Fruit fly (Drosophila melanogaster) whole organism, embryonic: Measurements from ENCODE around the gene Cipc.

ENCODE experiments used
- Antp ChIP-seq: fragments of 200-800 bp; sonication (Bioruptor generic); optimal IDR thresholded peaks from 3 replicates; lab custom pipeline; 2016; ENCODE audit warnings: missing biosample characterization, missing genetic modification characterization
- Atf3 ChIP-seq: fragments of 200-800 bp; sonication (Bioruptor generic); optimal IDR thresholded peaks from 3 replicates; lab custom pipeline; 2016; ENCODE audit warnings: missing biosample characterization, missing genetic modification characterization
- BtbVII ChIP-seq: fragments of 200-800 bp; sonication (Bioruptor generic); optimal IDR thresholded peaks from 3 replicates; lab custom pipeline; 2017; ENCODE audit warnings: missing biosample characterization, mild to moderate bottlenecking, missing genetic modification characterization
- CG10267 ChIP-seq: fragments of 200-800 bp; sonication (Bioruptor generic); optimal IDR thresholded peaks from 2 replicates; lab custom pipeline; 2018; ENCODE audit warnings: missing biosample characterization, mild to moderate bottlenecking, missing genetic modification characterization, moderate library complexity
- CG10366 ChIP-seq: fragments of 200-800 bp; sonication (Bioruptor generic); IDR thresholded peaks from 2 replicates; pipeline ENCODE4 v1.3.6; 2022; ENCODE audit warnings: missing biosample characterization, missing genetic modification characterization
- CG12071 ChIP-seq: fragments of 200-800 bp; sonication (Bioruptor generic); optimal IDR thresholded peaks from 3 replicates; lab custom pipeline; 2018; ENCODE audit warnings: missing biosample characterization, mild to moderate bottlenecking, missing genetic modification characterization
- CG12659 ChIP-seq: fragments of 200-800 bp; sonication (Bioruptor generic); optimal IDR thresholded peaks from 3 replicates; lab custom pipeline; 2017; ENCODE audit warnings: mild to moderate bottlenecking, missing biosample characterization, missing genetic modification reagents, missing genetic modification characterization
- CG12769 ChIP-seq: fragments of 200-800 bp; sonication (Bioruptor generic); optimal IDR thresholded peaks from 2 replicates; lab custom pipeline; 2019; ENCODE audit warnings: missing biosample characterization, mild to moderate bottlenecking, missing genetic modification characterization, moderate library complexity
- CG15514 ChIP-seq: fragments of 200-800 bp; sonication (Bioruptor generic); optimal IDR thresholded peaks from 3 replicates; lab custom pipeline; 2017; ENCODE audit warnings: missing biosample characterization, missing genetic modification characterization, mild to moderate bottlenecking, moderate library complexity, missing genetic modification reagents
- CG16815 ChIP-seq: fragments of 200-800 bp; sonication (Bioruptor generic); optimal IDR thresholded peaks from 3 replicates; lab custom pipeline; 2017; ENCODE audit warnings: missing biosample characterization, mild to moderate bottlenecking, missing genetic modification characterization
- CG3838 ChIP-seq: fragments of 200-800 bp; sonication (Bioruptor generic); optimal IDR thresholded peaks from 3 replicates; lab custom pipeline; 2016; ENCODE audit warnings: missing biosample characterization, missing genetic modification characterization
- CG4707 ChIP-seq: fragments of 200-800 bp; sonication (Bioruptor generic); optimal IDR thresholded peaks from 2 replicates; lab custom pipeline; 2018; ENCODE audit warnings: missing biosample characterization, mild to moderate bottlenecking, missing genetic modification characterization, moderate library complexity
- CG5180 ChIP-seq: fragments of 200-800 bp; sonication (Bioruptor generic); optimal IDR thresholded peaks from 3 replicates; lab custom pipeline; 2017; ENCODE audit warnings: missing biosample characterization, missing genetic modification characterization, mild to moderate bottlenecking, moderate library complexity, missing genetic modification reagents
- CG6272 ChIP-seq: fragments of 200-800 bp; sonication (Bioruptor generic); IDR thresholded peaks from 2 replicates; pipeline ENCODE4 v1.3.6; 2022; ENCODE audit warnings: missing biosample characterization, missing genetic modification characterization
- CG7786 ChIP-seq: fragments of 200-800 bp; sonication (Bioruptor generic); optimal IDR thresholded peaks from 2 replicates; lab custom pipeline; 2016; ENCODE audit warnings: missing biosample characterization, missing genetic modification characterization
- CG9609 ChIP-seq: fragments of 200-800 bp; sonication (Bioruptor generic); optimal IDR thresholded peaks from 3 replicates; lab custom pipeline; 2016; ENCODE audit warnings: missing biosample characterization, missing genetic modification characterization
- CG9932 ChIP-seq: fragments of 200-800 bp; sonication (Bioruptor generic); IDR thresholded peaks from 2 replicates; pipeline ENCODE4 v1.3.6; 2022; ENCODE audit warnings: missing biosample characterization, missing genetic modification characterization
- Doc2 ChIP-seq: fragments of 200-800 bp; sonication (Bioruptor generic); IDR thresholded peaks from 2 replicates; pipeline ENCODE4 v1.3.6; 2022; ENCODE audit warnings: missing biosample characterization, missing genetic modification characterization
- E2f2 ChIP-seq: fragments of 200-800 bp; sonication (Bioruptor generic); IDR thresholded peaks from 2 replicates; pipeline ENCODE4 v1.3.6; 2022; ENCODE audit warnings: missing biosample characterization, missing genetic modification characterization
- Fer1 ChIP-seq: fragments of 200-800 bp; sonication (Bioruptor generic); optimal IDR thresholded peaks from 2 replicates; lab custom pipeline; 2017; ENCODE audit warnings: missing biosample characterization, mild to moderate bottlenecking, missing genetic modification characterization
- HHEX ChIP-seq: fragments of 200-800 bp; sonication (Bioruptor generic); optimal IDR thresholded peaks from 3 replicates; lab custom pipeline; 2017; ENCODE audit warnings: missing biosample characterization, mild to moderate bottlenecking, missing genetic modification characterization, missing genetic modification reagents
- HLH3B ChIP-seq: fragments of 200-800 bp; sonication (Bioruptor generic); IDR thresholded peaks from 2 replicates; pipeline ENCODE4 v1.3.6; 2022; ENCODE audit warnings: missing biosample characterization, missing genetic modification characterization
- HmgD ChIP-seq: fragments of 200-800 bp; sonication (Bioruptor generic); optimal IDR thresholded peaks from 3 replicates; lab custom pipeline; 2016; ENCODE audit warnings: missing biosample characterization, missing genetic modification characterization
- Mad ChIP-seq: fragments of 200-800 bp; sonication (Bioruptor generic); optimal IDR thresholded peaks from 2 replicates; lab custom pipeline; 2016; ENCODE audit warnings: missing biosample characterization, missing genetic modification characterization
- Sry-δ ChIP-seq: fragments of 200-800 bp; sonication (Bioruptor generic); optimal IDR thresholded peaks from 2 replicates; lab custom pipeline; 2016; ENCODE audit warnings: missing biosample characterization, missing genetic modification characterization
- Ssrp ChIP-seq: fragments of 200-800 bp; sonication (Bioruptor generic); optimal IDR thresholded peaks from 2 replicates; lab custom pipeline; 2018; ENCODE audit warnings: missing biosample characterization, mild to moderate bottlenecking, missing genetic modification characterization, moderate library complexity
- Trl ChIP-seq, 3 experiments: fragments of >200 bp in 2 of 3; fragments of 200-800 bp in 1 of 3; sonication (Bioruptor generic) in 1 of 3; optimal IDR thresholded peaks; 2 replicates in 1 of 3; 3 replicates in 2 of 3; lab custom pipeline; 2016 to 2017; ENCODE audit warnings: missing biosample characterization in 1 of 3, missing genetic modification characterization in 1 of 3
- ash1 ChIP-seq: fragments of 200-800 bp; sonication (Bioruptor generic); optimal IDR thresholded peaks from 2 replicates; lab custom pipeline; 2018; ENCODE audit warnings: missing biosample characterization, mild to moderate bottlenecking, missing genetic modification characterization
- dpn ChIP-seq, 2 experiments: fragments of 200-800 bp; sonication (Bioruptor generic); optimal IDR thresholded peaks; 3 replicates each; lab custom pipeline; 2016; ENCODE audit warnings: missing biosample characterization in 2 of 2, missing genetic modification characterization in 2 of 2
- eyg ChIP-seq: fragments of 200-800 bp; sonication (Bioruptor generic); optimal IDR thresholded peaks from 3 replicates; lab custom pipeline; 2016; ENCODE audit warnings: missing biosample characterization, missing genetic modification characterization
- ftz-f1 ChIP-seq: fragments of 200-800 bp; sonication (Bioruptor generic); optimal IDR thresholded peaks from 2 replicates; lab custom pipeline; 2016; ENCODE audit warnings: missing biosample characterization, missing genetic modification characterization
- hbn ChIP-seq: fragments of 200-800 bp; sonication (Bioruptor generic); IDR thresholded peaks from 2 replicates; pipeline ENCODE4 v1.3.6; 2022; ENCODE audit warnings: missing biosample characterization, missing genetic modification characterization; ENCODE audit not compliant: partially characterized antibody
- hkb ChIP-seq, 2 experiments: fragments of 200-800 bp in 1 of 2; fragments of >200 bp in 1 of 2; sonication (Bioruptor generic) in 1 of 2; IDR thresholded peaks in 1 of 2; optimal IDR thresholded peaks in 1 of 2; 2 replicates each; pipeline versions ENCODE4 v1.3.6 to Lab custom; 2017 to 2022; ENCODE audit warnings: missing biosample characterization in 1 of 2, missing genetic modification characterization in 1 of 2
- insv ChIP-seq, 2 experiments: fragments of 200-800 bp; sonication (Bioruptor generic); optimal IDR thresholded peaks; 3 replicates each; lab custom pipeline; 2016 to 2018; ENCODE audit warnings: missing biosample characterization in 2 of 2, missing genetic modification characterization in 2 of 2
- jing ChIP-seq: fragments of 200-800 bp; sonication (Bioruptor generic); optimal IDR thresholded peaks from 2 replicates; lab custom pipeline; 2018; ENCODE audit warnings: missing biosample characterization, mild to moderate bottlenecking, missing genetic modification characterization
- lab ChIP-seq: fragments of 200-800 bp; sonication (Bioruptor generic); optimal IDR thresholded peaks from 3 replicates; lab custom pipeline; 2017; ENCODE audit warnings: missing biosample characterization, missing genetic modification characterization, mild to moderate bottlenecking, moderate library complexity, missing genetic modification reagents
- lbe ChIP-seq: fragments of 200-800 bp; sonication (Bioruptor generic); optimal IDR thresholded peaks from 2 replicates; lab custom pipeline; 2016; ENCODE audit warnings: missing biosample characterization, mild to moderate bottlenecking, missing genetic modification characterization
- nom ChIP-seq: fragments of 200-800 bp; sonication (Bioruptor generic); optimal IDR thresholded peaks from 2 replicates; lab custom pipeline; 2017; ENCODE audit warnings: missing biosample characterization, missing genetic modification characterization, mild to moderate bottlenecking, moderate library complexity, missing genetic modification reagents
- odd ChIP-seq: fragments of 200-800 bp; sonication (Bioruptor generic); optimal IDR thresholded peaks from 2 replicates; lab custom pipeline; 2017; ENCODE audit warnings: missing biosample characterization, mild to moderate bottlenecking, missing genetic modification characterization
- org-1 ChIP-seq: fragments of 200-800 bp; sonication (Bioruptor generic); optimal IDR thresholded peaks from 2 replicates; lab custom pipeline; 2017; ENCODE audit warnings: missing biosample characterization, missing genetic modification characterization
- p53 ChIP-seq: fragments of 200-800 bp; sonication (Bioruptor generic); optimal IDR thresholded peaks from 2 replicates; lab custom pipeline; 2016; ENCODE audit warnings: missing biosample characterization, missing genetic modification characterization
- repo ChIP-seq: fragments of 200-800 bp; sonication (Bioruptor generic); optimal IDR thresholded peaks from 2 replicates; lab custom pipeline; 2016; ENCODE audit warnings: missing biosample characterization, missing genetic modification characterization
- rib ChIP-seq: fragments of 200-800 bp; sonication (Bioruptor generic); IDR thresholded peaks from 2 replicates; pipeline ENCODE4 v1.3.6; 2022; ENCODE audit warnings: missing biosample characterization, missing genetic modification characterization
- ro ChIP-seq: fragments of 200-800 bp; sonication (Bioruptor generic); IDR thresholded peaks from 2 replicates; pipeline ENCODE4 v1.3.6; 2022; ENCODE audit warnings: missing biosample characterization, missing genetic modification characterization
- sens-2 ChIP-seq: fragments of 200-800 bp; sonication (Bioruptor generic); IDR thresholded peaks from 2 replicates; pipeline ENCODE4 v1.3.6; 2022; ENCODE audit warnings: missing biosample characterization, missing genetic modification characterization
- sqz ChIP-seq: fragments of 200-800 bp; sonication (Bioruptor generic); optimal IDR thresholded peaks from 3 replicates; lab custom pipeline; 2018; ENCODE audit warnings: missing biosample characterization, mild to moderate bottlenecking, missing genetic modification characterization
- sug ChIP-seq: fragments of 200-800 bp; optimal IDR thresholded peaks from 2 replicates; lab custom pipeline; 2019; ENCODE audit warnings: missing biosample characterization, mild to moderate bottlenecking, missing genetic modification characterization, moderate library complexity
- zen ChIP-seq: fragments of 200-800 bp; sonication (Bioruptor generic); optimal IDR thresholded peaks from 3 replicates; lab custom pipeline; 2018; ENCODE audit warnings: missing biosample characterization, mild to moderate bottlenecking, missing genetic modification characterization, moderate library complexity
- zf30C ChIP-seq: fragments of 200-800 bp; sonication (Bioruptor generic); optimal IDR thresholded peaks from 3 replicates; lab custom pipeline; 2018; ENCODE audit warnings: missing biosample characterization, mild to moderate bottlenecking, missing genetic modification characterization
- zfh1 ChIP-seq: fragments of 200-800 bp; sonication (Bioruptor generic); IDR thresholded peaks from 3 replicates; pipeline ENCODE4 v1.3.6; 2022; ENCODE audit warnings: missing biosample characterization, missing genetic modification characterization

Cipc gene

DNA sequence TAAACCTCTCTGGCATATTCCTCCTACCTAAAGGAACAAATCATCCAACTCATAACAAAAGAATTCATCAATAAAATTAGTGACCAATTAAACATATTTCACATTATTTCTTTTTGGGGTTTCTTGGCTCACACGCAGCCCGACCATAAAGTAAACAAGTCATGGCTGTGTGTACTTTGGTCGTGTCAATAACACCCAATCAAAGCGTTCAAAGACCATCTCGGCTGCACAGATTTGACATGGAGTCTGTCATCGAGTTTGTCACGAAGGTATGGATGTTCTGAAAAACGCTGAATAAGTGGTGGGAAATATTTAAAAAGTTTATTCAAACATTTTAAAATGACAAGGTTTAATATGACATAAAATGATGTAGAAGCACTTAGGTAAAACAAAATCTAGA lies 23.9 kb downstream of the Cipc start (continued):
- TF ChIP-seq insv (GFP tag; optimal IDR thresholded peaks at IDR 0.05; lab: Kevin White, UChicago) = no peak
- no peak for TF ChIP-seq Trl (optimal IDR thresholded peaks at IDR 0.05; lab: Kevin White, UChicago)
- peak; percentile 32 for TF ChIP-seq Trl (GFP tag; optimal IDR thresholded peaks at IDR 0.05; lab: Kevin White, UChicago)
- no peak for TF ChIP-seq Antp
- TF ChIP-seq org-1 = no peak
- no peak for TF ChIP-seq Atf3 (GFP tag; lab: Kevin White, UChicago)
- TF ChIP-seq Mad (GFP tag; lab: Kevin White, UChicago) = no peak
- TF ChIP-seq nom (GFP tag; lab: Kevin White, UChicago) = no peak
- TF ChIP-seq HLH3B (GFP tag; lab: Robert Waterston, UW) = peak; percentile 48; the same call in 1 of the 2 replicates
- TF ChIP-seq CG7786 (GFP tag; lab: Kevin White, UChicago) = peak; percentile 20
- TF ChIP-seq BtbVII (GFP tag; lab: Kevin White, UChicago) = peak; percentile 25
- peak; percentile 4 to 36 for TF ChIP-seq dpn (GFP tag; optimal IDR thresholded peaks at IDR 0.05; lab: Kevin White, UChicago)
- no peak for TF ChIP-seq p53 (GFP tag; lab: Kevin White, UChicago)
- TF ChIP-seq CG15514 (GFP tag; lab: Kevin White, UChicago) = peak; percentile 31
- no peak for TF ChIP-seq CG6272
- no peak for TF ChIP-seq ftz-f1 (GFP tag; lab: Kevin White, UChicago)
- peak; percentile 47 for TF ChIP-seq HHEX (GFP tag; lab: Kevin White, UChicago)
- TF ChIP-seq CG10267 (tag; lab: Kevin White, UChicago) = no peak
- TF ChIP-seq hkb (optimal IDR thresholded peaks at IDR 0.05; lab: Kevin White, UChicago) = no peak
- peak; percentile 52; the same call in 1 of the 2 replicates for TF ChIP-seq hkb (GFP tag; IDR thresholded peaks at IDR 0.05; lab: Robert Waterston, UW)
- no peak for TF ChIP-seq CG9609 (GFP tag; lab: Kevin White, UChicago)
- no peak for TF ChIP-seq HmgD
- peak; percentile 31 for TF ChIP-seq CG5180 (GFP tag; lab: Kevin White, UChicago)
- peak; percentile 24 for TF ChIP-seq repo (GFP tag; lab: Kevin White, UChicago)
- peak; percentile 22; the same call in 1 of the 2 replicates for TF ChIP-seq E2f2 (GFP tag; lab: Robert Waterston, UW)
- TF ChIP-seq CG9932 = peak; percentile 31; the same call in 1 of the 2 replicates
- TF ChIP-seq CG12071 (GFP tag; lab: Kevin White, UChicago) = peak; percentile 63
- no peak for TF ChIP-seq hbn (GFP tag; lab: Robert Waterston, UW)
- no peak for TF ChIP-seq ash1
- peak; percentile 25 for TF ChIP-seq CG12659 (GFP tag; lab: Kevin White, UChicago)
- TF ChIP-seq CG4707 (GFP tag; lab: Kevin White, UChicago) = peak; percentile 16
- no peak for TF ChIP-seq Doc2 (GFP tag; lab: Robert Waterston, UW)
- TF ChIP-seq CG16815 (GFP tag; lab: Kevin White, UChicago) = no peak
- TF ChIP-seq Ssrp (tag; lab: Kevin White, UChicago) = no peak
- peak; percentile 34 for TF ChIP-seq sqz (GFP tag; lab: Kevin White, UChicago)
- TF ChIP-seq zf30C = no peak
- TF ChIP-seq CG3838 = no peak
- TF ChIP-seq sug = peak; percentile 12
- no peak for TF ChIP-seq eyg (GFP tag; lab: Kevin White, UChicago)
- TF ChIP-seq zfh1 (GFP tag; lab: Robert Waterston, UW) = peak; percentile 56; the same call in 2 of the 3 replicates
- no peak for TF ChIP-seq ro (GFP tag; lab: Robert Waterston, UW)
- TF ChIP-seq Fer1 (GFP tag; lab: Kevin White, UChicago) = peak; percentile 30
- no peak for TF ChIP-seq odd (GFP tag; lab: Kevin White, UChicago)
- no peak for TF ChIP-seq rib (GFP tag; lab: Robert Waterston, UW)
- TF ChIP-seq Sry-δ (GFP tag; lab: Kevin White, UChicago) = no peak
- no peak for TF ChIP-seq zen (tag; lab: Kevin White, UChicago)
- peak; percentile 16; the same call in 1 of the 2 replicates for TF ChIP-seq CG10366
- no peak for TF ChIP-seq jing
- peak; percentile 47 for TF ChIP-seq CG12769 (tag; lab: Kevin White, UChicago)
- TF ChIP-seq lbe = no peak
- TF ChIP-seq sens-2 (GFP tag; lab: Robert Waterston, UW) = 0 out of 2 replicates have a peak, but pooled peaks have one; percentile 38
- peak; percentile 76 for TF ChIP-seq lab (GFP tag; lab: Kevin White, UChicago)
